Fruit fly (Drosophila melanogaster): Measurements from ENCODE around the gene Atg8a.

DNA sequence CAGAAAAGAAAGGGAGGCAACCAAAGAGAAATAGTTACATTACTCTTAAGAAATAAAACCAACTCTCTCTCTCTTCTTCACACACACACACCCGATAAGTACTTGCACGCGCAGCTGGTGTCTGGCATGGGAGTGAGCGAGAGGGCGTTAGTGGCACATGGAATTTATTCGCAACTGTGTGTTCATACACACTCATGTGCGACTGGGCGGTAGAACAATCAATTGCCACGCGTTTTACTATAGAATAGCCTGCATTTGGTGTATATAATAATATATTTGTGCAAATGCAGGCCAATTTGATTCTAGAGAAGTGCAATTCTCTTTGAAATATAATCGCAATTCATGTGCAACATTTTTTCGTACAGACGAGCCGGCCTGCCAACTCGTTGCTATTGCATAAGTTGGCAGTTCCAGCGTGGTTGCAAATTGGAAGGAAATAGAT is 17.8 kb upstream of the Atg8a start:
- TF ChIP-seq bab1 (GFP tag; optimal IDR thresholded peaks at IDR 0.05): no peak
- no peak for TF ChIP-seq CG11617 (GFP tag; optimal IDR thresholded peaks at IDR 0.05)
- no peak for TF ChIP-seq toe (GFP tag; optimal IDR thresholded peaks at IDR 0.05)
- peak; percentile 89 for TF ChIP-seq kay (GFP tag; ENCODE audit: borderline replicate concordance)
- TF ChIP-seq CG1620 (GFP tag; optimal IDR thresholded peaks at IDR 0.05): no peak
- peak; percentile 83 for TF ChIP-seq cic (GFP tag; optimal IDR thresholded peaks at IDR 0.05)
- TF ChIP-seq CG12768 (GFP tag; optimal IDR thresholded peaks at IDR 0.05): no peak
- no peak for TF ChIP-seq CG7045 (GFP tag; optimal IDR thresholded peaks at IDR 0.05)
- TF ChIP-seq tj (GFP tag; optimal IDR thresholded peaks at IDR 0.05): no peak
- TF ChIP-seq Clk (GFP tag; optimal IDR thresholded peaks at IDR 0.05): no peak
- no peak for TF ChIP-seq pad (GFP tag; optimal IDR thresholded peaks at IDR 0.05)
